Worm (Caenorhabditis elegans) whole organism, L4 larva: Measurements from ENCODE around the gene jud-4.

ENCODE experiments used
- jun-1 ChIP-seq: fragments of 150-350 bp; optimal IDR thresholded peaks from 2 replicates; lab custom pipeline; 2014; ENCODE audit warnings: missing biosample characterization, missing genetic modification reagents, missing genetic modification characterization
- mdl-1 ChIP-seq, 2 experiments: fragments of 150-350 bp in 1 of 2; sonication (generic microtip) in 1 of 2; optimal IDR thresholded peaks; 2 replicates each; lab custom pipeline; 2014 to 2017; ENCODE audit warnings: missing biosample characterization in 2 of 2, missing genetic modification characterization in 2 of 2
- nhr-237 ChIP-seq: sonication (generic microtip); optimal IDR thresholded peaks from 2 replicates; lab custom pipeline; 2017; ENCODE audit warnings: missing biosample characterization, missing genetic modification characterization
- zfp-2 ChIP-seq: sonication (generic microtip); optimal IDR thresholded peaks from 2 replicates; lab custom pipeline; 2016; ENCODE audit warnings: mild to moderate bottlenecking, missing genetic modification characterization, missing compliant biosample characterization

ce11 chrX:15297396-15297827, 13.5 kb downstream of the jud-4 start:
- no peak for TF ChIP-seq nhr-237
- no peak for TF ChIP-seq jun-1 (tag; lab: Kevin White, UChicago)
- peak; percentile 48 for TF ChIP-seq zfp-2 (tag; lab: Kevin White, UChicago)
- no peak for TF ChIP-seq mdl-1 (tag; optimal IDR thresholded peaks at IDR 0.05; lab: Kevin White, UChicago)
